Fruit fly (Drosophila melanogaster) whole organism, embryonic: ENCODE data around the gene nudC.

Source experiments
- CG10267 ChIP-seq: fragments of 200-800 bp; sonication (Bioruptor generic); optimal IDR thresholded peaks from 2 replicates; lab custom pipeline; 2018; ENCODE audit warnings: missing biosample characterization, mild to moderate bottlenecking, missing genetic modification characterization, moderate library complexity
- CG10274 ChIP-seq: fragments of 200-800 bp; sonication (Bioruptor generic); optimal IDR thresholded peaks from 3 replicates; lab custom pipeline; 2017; ENCODE audit warnings: missing biosample characterization, mild to moderate bottlenecking, missing genetic modification characterization
- CG12219 ChIP-seq: fragments of 200-800 bp; sonication (Bioruptor generic); optimal IDR thresholded peaks from 3 replicates; lab custom pipeline; 2018; ENCODE audit warnings: missing biosample characterization, mild to moderate bottlenecking, missing genetic modification characterization
- CG12236 ChIP-seq: fragments of 200-800 bp; sonication (Bioruptor generic); optimal IDR thresholded peaks from 2 replicates; lab custom pipeline; 2016; ENCODE audit warnings: missing biosample characterization, missing genetic modification characterization
- CG1233 ChIP-seq: fragments of 200-800 bp; sonication (Bioruptor generic); optimal IDR thresholded peaks from 4 replicates; lab custom pipeline; 2018; ENCODE audit warnings: missing biosample characterization, mild to moderate bottlenecking, missing genetic modification characterization
- CG13775 ChIP-seq: fragments of 200-800 bp; sonication (Bioruptor generic); optimal IDR thresholded peaks from 3 replicates; lab custom pipeline; 2017; ENCODE audit warnings: missing biosample characterization, mild to moderate bottlenecking, missing genetic modification characterization
- CG14441 ChIP-seq: fragments of 200-800 bp; sonication (Bioruptor generic); IDR thresholded peaks from 2 replicates; pipeline ENCODE4 v1.3.6; 2022; ENCODE audit warnings: missing biosample characterization, missing genetic modification characterization
- CG15073 ChIP-seq: fragments of 200-800 bp; sonication (Bioruptor generic); optimal IDR thresholded peaks from 2 replicates; lab custom pipeline; 2016; ENCODE audit warnings: missing biosample characterization, missing genetic modification characterization
- CG15269 ChIP-seq: fragments of 200-800 bp; sonication (Bioruptor generic); optimal IDR thresholded peaks from 2 replicates; lab custom pipeline; 2018; ENCODE audit warnings: missing biosample characterization, mild to moderate bottlenecking, missing genetic modification characterization, moderate library complexity
- CG17612 ChIP-seq: fragments of 200-800 bp; sonication (Bioruptor generic); IDR thresholded peaks from 2 replicates; pipeline ENCODE4 v1.3.6; 2022; ENCODE audit warnings: missing biosample characterization, missing genetic modification characterization
- CG18011 ChIP-seq: fragments of 200-800 bp; sonication (Bioruptor generic); optimal IDR thresholded peaks from 2 replicates; lab custom pipeline; 2017; ENCODE audit warnings: missing biosample characterization, missing genetic modification characterization, mild to moderate bottlenecking, moderate library complexity, missing genotype
- CG2129 ChIP-seq: fragments of 200-800 bp; sonication (Bioruptor generic); IDR thresholded peaks from 2 replicates; pipeline ENCODE4 v1.3.6; 2022; ENCODE audit warnings: missing biosample characterization, missing genetic modification characterization; ENCODE audit not compliant: partially characterized antibody
- CG30020 ChIP-seq: fragments of 200-800 bp; optimal IDR thresholded peaks from 2 replicates; lab custom pipeline; 2019; ENCODE audit warnings: missing biosample characterization, mild to moderate bottlenecking, missing genetic modification characterization, moderate library complexity
- CG31224 ChIP-seq: fragments of 200-800 bp; sonication (Bioruptor generic); IDR thresholded peaks from 2 replicates; pipeline ENCODE4 v1.3.6; 2022; ENCODE audit warnings: missing biosample characterization, missing genetic modification characterization
- CG34422 ChIP-seq: fragments of 200-800 bp; sonication (Bioruptor generic); IDR thresholded peaks from 3 replicates; pipeline ENCODE4 v1.3.6; 2022; ENCODE audit warnings: missing biosample characterization, missing genetic modification characterization
- CG42726 ChIP-seq: fragments of 200-800 bp; sonication (Bioruptor generic); IDR thresholded peaks from 2 replicates; pipeline ENCODE4 v1.3.6; 2022; ENCODE audit warnings: missing biosample characterization, missing genetic modification characterization; ENCODE audit not compliant: partially characterized antibody
- CG4820 ChIP-seq: fragments of 200-800 bp; sonication (Bioruptor generic); optimal IDR thresholded peaks from 3 replicates; lab custom pipeline; 2016; ENCODE audit warnings: missing biosample characterization, missing genetic modification characterization
- CG6683 ChIP-seq: fragments of 200-800 bp; sonication (Bioruptor generic); optimal IDR thresholded peaks from 2 replicates; lab custom pipeline; 2017; ENCODE audit warnings: missing biosample characterization, mild to moderate bottlenecking, missing genetic modification characterization, missing genetic modification reagents
- CG8388 ChIP-seq: fragments of 200-800 bp; sonication (Bioruptor generic); optimal IDR thresholded peaks from 2 replicates; lab custom pipeline; 2019; ENCODE audit warnings: missing biosample characterization, mild to moderate bottlenecking, missing genetic modification characterization, moderate library complexity
- CG9609 ChIP-seq: fragments of 200-800 bp; sonication (Bioruptor generic); optimal IDR thresholded peaks from 3 replicates; lab custom pipeline; 2016; ENCODE audit warnings: missing biosample characterization, missing genetic modification characterization
- CTCF ChIP-seq: fragments of 200-800 bp; sonication (Bioruptor generic); optimal IDR thresholded peaks from 2 replicates; lab custom pipeline; 2017; ENCODE audit warnings: missing biosample characterization, mild to moderate bottlenecking, missing genetic modification characterization, moderate library complexity
- Chrac-16 ChIP-seq: fragments of 200-800 bp; sonication (Bioruptor generic); optimal IDR thresholded peaks from 3 replicates; lab custom pipeline; 2016; ENCODE audit warnings: missing biosample characterization, missing genetic modification characterization
- CoRest ChIP-seq: fragments of 200-800 bp; sonication (Bioruptor generic); optimal IDR thresholded peaks from 3 replicates; lab custom pipeline; 2018; ENCODE audit warnings: missing biosample characterization, mild to moderate bottlenecking, missing genetic modification characterization, moderate library complexity
- Eip74EF ChIP-seq, 2 experiments: fragments of 200-800 bp in 1 of 2; fragments of >200 bp in 1 of 2; sonication (Bioruptor generic) in 1 of 2; optimal IDR thresholded peaks; 2 replicates each; lab custom pipeline; 2017 to 2019; ENCODE audit warnings: missing biosample characterization in 2 of 2, missing genetic modification characterization in 2 of 2, mild to moderate bottlenecking in 1 of 2, moderate library complexity in 1 of 2
- Hr3 ChIP-seq: fragments of 200-800 bp; sonication (Bioruptor generic); optimal IDR thresholded peaks from 3 replicates; lab custom pipeline; 2016; ENCODE audit warnings: missing biosample characterization, missing genetic modification characterization
- NC2β ChIP-seq: fragments of 200-800 bp; sonication (Bioruptor generic); optimal IDR thresholded peaks from 2 replicates; lab custom pipeline; 2016; ENCODE audit warnings: missing biosample characterization, missing genetic modification characterization
- Neu2 ChIP-seq: fragments of 200-800 bp; sonication (Bioruptor generic); optimal IDR thresholded peaks from 3 replicates; lab custom pipeline; 2016; ENCODE audit warnings: missing biosample characterization, missing genetic modification characterization, borderline replicate concordance
- Nf-YB ChIP-seq: fragments of 200-800 bp; sonication (Bioruptor generic); optimal IDR thresholded peaks from 3 replicates; lab custom pipeline; 2019; ENCODE audit warnings: missing biosample characterization, mild to moderate bottlenecking, missing genetic modification characterization, moderate library complexity
- Nf-YC ChIP-seq: fragments of 200-800 bp; optimal IDR thresholded peaks from 3 replicates; lab custom pipeline; 2019; ENCODE audit warnings: missing biosample characterization, mild to moderate bottlenecking, missing genetic modification characterization, moderate library complexity
- NfI ChIP-seq: fragments of 200-800 bp; sonication (Bioruptor generic); optimal IDR thresholded peaks from 3 replicates; lab custom pipeline; 2018; ENCODE audit warnings: missing biosample characterization, mild to moderate bottlenecking, missing genetic modification characterization, moderate library complexity
- Rfx ChIP-seq: fragments of 200-800 bp; sonication (Bioruptor generic); IDR thresholded peaks from 2 replicates; pipeline ENCODE4 v1.3.6; 2022; ENCODE audit warnings: missing biosample characterization, missing genetic modification characterization
- Rx ChIP-seq: fragments of 200-800 bp; sonication (Bioruptor generic); IDR thresholded peaks from 2 replicates; pipeline ENCODE4 v1.3.6; 2022; ENCODE audit warnings: missing biosample characterization, missing genetic modification characterization
- Ssrp ChIP-seq: fragments of 200-800 bp; sonication (Bioruptor generic); optimal IDR thresholded peaks from 2 replicates; lab custom pipeline; 2018; ENCODE audit warnings: missing biosample characterization, mild to moderate bottlenecking, missing genetic modification characterization, moderate library complexity
- az2 ChIP-seq: fragments of 200-800 bp; sonication (Bioruptor generic); optimal IDR thresholded peaks from 3 replicates; lab custom pipeline; 2016; ENCODE audit warnings: missing biosample characterization, missing genetic modification characterization
- bsh ChIP-seq, 2 experiments: fragments of 200-800 bp; sonication (Bioruptor generic); optimal IDR thresholded peaks; 2 replicates each; lab custom pipeline; 2017 to 2018; ENCODE audit warnings: mild to moderate bottlenecking in 2 of 2, missing biosample characterization in 2 of 2, missing genetic modification characterization in 2 of 2, moderate library complexity in 1 of 2
- croc ChIP-seq: fragments of 200-800 bp; sonication (Bioruptor generic); conservative IDR thresholded peaks from 3 replicates; pipeline ENCODE4 v1.3.6; 2022; ENCODE audit warnings: missing biosample characterization, missing genetic modification characterization
- dimm ChIP-seq: fragments of 200-800 bp; sonication (Bioruptor generic); IDR thresholded peaks from 2 replicates; pipeline ENCODE4 v1.3.6; 2022; ENCODE audit warnings: missing biosample characterization, missing genetic modification characterization
- dpn ChIP-seq, 2 experiments: fragments of 200-800 bp; sonication (Bioruptor generic); optimal IDR thresholded peaks; 3 replicates each; lab custom pipeline; 2016; ENCODE audit warnings: missing biosample characterization in 2 of 2, missing genetic modification characterization in 2 of 2
- ewg ChIP-seq: fragments of 200-800 bp; sonication (Bioruptor generic); optimal IDR thresholded peaks from 3 replicates; lab custom pipeline; 2017; ENCODE audit warnings: mild to moderate bottlenecking, missing biosample characterization, missing genetic modification reagents, missing genetic modification characterization
- fd102C ChIP-seq: fragments of 200-800 bp; sonication (Bioruptor generic); optimal IDR thresholded peaks from 2 replicates; lab custom pipeline; 2018; ENCODE audit warnings: missing biosample characterization, mild to moderate bottlenecking, missing genetic modification characterization, moderate library complexity
- fd64A ChIP-seq: fragments of 200-800 bp; sonication (Bioruptor generic); optimal IDR thresholded peaks from 3 replicates; lab custom pipeline; 2018; ENCODE audit warnings: missing biosample characterization, mild to moderate bottlenecking, missing genetic modification characterization
- fru ChIP-seq: fragments of >200 bp; optimal IDR thresholded peaks from 2 replicates; lab custom pipeline; 2017
- fu2 ChIP-seq: fragments of 200-800 bp; sonication (Bioruptor generic); optimal IDR thresholded peaks from 2 replicates; lab custom pipeline; 2016; ENCODE audit warnings: missing biosample characterization, missing genetic modification characterization
- inv ChIP-seq: fragments of 200-800 bp; sonication (Bioruptor generic); IDR thresholded peaks from 2 replicates; pipeline ENCODE4 v1.3.6; 2022; ENCODE audit warnings: missing biosample characterization, missing genetic modification characterization; ENCODE audit not compliant: partially characterized antibody
- prd ChIP-seq, 3 experiments: fragments of >200 bp in 2 of 3; fragments of 200-800 bp in 1 of 3; sonication (Bioruptor generic) in 1 of 3; optimal IDR thresholded peaks in 2 of 3; IDR thresholded peaks in 1 of 3; 2 replicates in 2 of 3; 3 replicates in 1 of 3; pipeline versions ENCODE4 v1.3.6 to Lab custom; 2017 to 2022; ENCODE audit warnings: missing biosample characterization in 1 of 3, missing genetic modification characterization in 1 of 3
- pum ChIP-seq: fragments of 200-800 bp; sonication (Bioruptor generic); optimal IDR thresholded peaks from 2 replicates; lab custom pipeline; 2016; ENCODE audit warnings: missing biosample characterization, missing genetic modification characterization
- sc ChIP-seq, 3 experiments: fragments of >200 bp in 2 of 3; fragments of 200-800 bp in 1 of 3; sonication (Bioruptor generic) in 1 of 3; optimal IDR thresholded peaks; 2 replicates in 2 of 3; 3 replicates in 1 of 3; lab custom pipeline; 2017; ENCODE audit warnings: mild to moderate bottlenecking in 1 of 3, missing biosample characterization in 1 of 3, missing genetic modification characterization in 1 of 3, missing genetic modification reagents in 1 of 3
- tap ChIP-seq: fragments of 200-800 bp; optimal IDR thresholded peaks from 3 replicates; lab custom pipeline; 2019; ENCODE audit warnings: missing biosample characterization, mild to moderate bottlenecking, missing genetic modification characterization, moderate library complexity
- tgo ChIP-seq: fragments of 200-800 bp; sonication (Bioruptor generic); IDR thresholded peaks from 3 replicates; pipeline ENCODE4 v1.3.6; 2022; ENCODE audit warnings: missing biosample characterization, missing genetic modification characterization

nudC gene

dm6 chr3L:16782218-16782763 lies 22.5 kb upstream of the nudC start (continued):
- TF ChIP-seq CG42726 (GFP tag; lab: Robert Waterston, UW) (no peak), Neu2 (GFP tag; lab: Kevin White, UChicago) (no peak), ewg (peak; percentile 62), tgo (peak; percentile 66; the same call in 2 of the 3 replicates), CG4820 (GFP tag; lab: Kevin White, UChicago) (peak; percentile 80), fd102C (GFP tag; lab: Kevin White, UChicago) (no peak), az2 (GFP tag; lab: Kevin White, UChicago) (peak; percentile 70), fru (lab: Kevin White, UChicago) (no peak), Chrac-16 (GFP tag; lab: Kevin White, UChicago) (peak; percentile 72), CG10274 (GFP tag; lab: Kevin White, UChicago) (peak; percentile 12), Ssrp (tag; lab: Kevin White, UChicago) (peak; percentile 77), CG14441 (peak; percentile 68), CTCF (GFP tag; lab: Kevin White, UChicago) (no peak), sc (optimal IDR thresholded peaks at IDR 0.05; lab: Kevin White, UChicago) (no peak), sc (GFP tag; optimal IDR thresholded peaks at IDR 0.05; lab: Kevin White, UChicago) (peak; percentile 45), CG13775 (GFP tag; lab: Kevin White, UChicago) (peak; percentile 57), CG12219 (GFP tag; lab: Kevin White, UChicago) (peak; percentile 70), CG15073 (no peak), CG9609 (GFP tag; lab: Kevin White, UChicago) (peak; percentile 36), CG1233 (GFP tag; lab: Kevin White, UChicago) (no peak), fu2 (GFP tag; lab: Kevin White, UChicago) (peak; percentile 49), inv (GFP tag; lab: Robert Waterston, UW) (no peak), Nf-YB (GFP tag; lab: Kevin White, UChicago) (peak; percentile 59), CG2129 (no peak), bsh (GFP tag; optimal IDR thresholded peaks at IDR 0.05; lab: Kevin White, UChicago) (peak in 1 of 2 experiments; percentile 87), dpn (GFP tag; optimal IDR thresholded peaks at IDR 0.05; lab: Kevin White, UChicago) (peak; percentile 66 to 69), CG17612 (peak; percentile 39; the same call in 1 of the 2 replicates), dimm (GFP tag; lab: Robert Waterston, UW) (no peak), NC2β (GFP tag; lab: Kevin White, UChicago) (peak; percentile 67), Hr3 (GFP tag; lab: Kevin White, UChicago) (peak; percentile 52), Eip74EF (GFP tag; optimal IDR thresholded peaks at IDR 0.05; lab: Kevin White, UChicago) (no peak), Rx (GFP tag; lab: Robert Waterston, UW) (peak; percentile 72), CG10267 (tag; lab: Kevin White, UChicago) (peak; percentile 77), pum (peak; percentile 62), fd64A (GFP tag; lab: Kevin White, UChicago) (peak; percentile 30), CG6683 (GFP tag; lab: Kevin White, UChicago) (peak; percentile 62), prd (optimal IDR thresholded peaks at IDR 0.05; lab: Kevin White, UChicago) (no peak), prd (GFP tag; IDR thresholded peaks at IDR 0.05; lab: Robert Waterston, UW) (peak; percentile 80), CG18011 (GFP tag; lab: Kevin White, UChicago) (no peak), Rfx (peak; percentile 66), croc (GFP tag; lab: Robert Waterston, UW) (peak; percentile 58; the same call in 2 of the 3 replicates), CG12236 (GFP tag; lab: Kevin White, UChicago) (peak; percentile 47), Nf-YC (tag; lab: Kevin White, UChicago) (no peak), CG30020 (no peak), CG31224 (GFP tag; lab: Robert Waterston, UW) (peak; percentile 5; the same call in 1 of the 2 replicates), CoRest (tag; lab: Kevin White, UChicago) (peak; percentile 67), CG34422 (peak; percentile 59; the same call in 2 of the 3 replicates), tap (tag; lab: Kevin White, UChicago) (no peak), NfI (GFP tag; lab: Kevin White, UChicago) (peak; percentile 51), CG8388 (peak; percentile 72), CG15269 (no peak)
